Fruit fly (Drosophila melanogaster) whole organism: ENCODE data around the gene kek4.

ENCODE experiments used
- CG8478 ChIP-seq: fragments of >200 bp; optimal IDR thresholded peaks from 2 replicates; lab custom pipeline; 2018; ENCODE audit warnings: inconsistent platforms
- Dll ChIP-seq: fragments of >200 bp; optimal IDR thresholded peaks from 2 replicates; lab custom pipeline; 2017
- pan ChIP-seq: fragments of >200 bp; optimal IDR thresholded peaks from 2 replicates; lab custom pipeline; 2017
- usp ChIP-seq: fragments of >200 bp; optimal IDR thresholded peaks from 2 replicates; lab custom pipeline; 2017; ENCODE audit warnings: missing biosample characterization, missing genetic modification characterization, mixed read lengths

DNA sequence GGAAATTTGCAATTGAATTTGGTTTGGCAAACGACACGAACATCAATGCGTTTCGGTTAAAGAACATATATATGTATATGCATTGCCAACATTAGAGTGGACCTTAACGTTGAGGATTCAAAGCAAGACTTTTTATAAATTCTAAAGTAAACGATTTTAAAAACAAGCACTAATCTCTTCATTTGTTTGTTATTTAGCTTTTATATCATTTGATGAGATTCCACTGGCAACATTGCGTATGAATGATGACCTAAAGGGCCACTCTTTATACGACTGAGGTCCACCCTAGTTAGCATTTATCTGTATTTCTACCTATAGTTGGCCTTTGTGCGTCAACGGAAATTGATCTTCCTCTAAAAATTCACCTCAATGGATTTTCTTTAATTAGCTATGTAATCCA, 43.6 kb upstream of the kek4 start:
- TF ChIP-seq usp (GFP tag; lab: Kevin White, UChicago) (no peak), Dll (lab: Kevin White, UChicago) (no peak), pan (no peak), CG8478 (lab: Kevin White, UChicago) (no peak)
